Fruit fly (Drosophila melanogaster) whole organism, wandering third instar larva: ENCODE measurements around the gene CG7218.

Source experiments
- fru ChIP-seq: fragments of 200-800 bp; sonication (Bioruptor generic); optimal IDR thresholded peaks from 3 replicates; lab custom pipeline; 2016; ENCODE audit warnings: missing biosample characterization, mild to moderate bottlenecking, missing genetic modification characterization
- psq ChIP-seq: fragments of 200-800 bp; sonication (Bioruptor generic); optimal IDR thresholded peaks from 3 replicates; lab custom pipeline; 2017; ENCODE audit warnings: missing biosample characterization, mild to moderate bottlenecking, missing genetic modification characterization, moderate library complexity

dm6 chr3R:18168398-18168797 lies 4.2 kb upstream of the CG7218 start:
- TF ChIP-seq fru (peak; percentile 31), psq (GFP tag; lab: Kevin White, UChicago) (peak; percentile 40)
